Fruit fly (Drosophila melanogaster) Kc167 (cell line): ENCODE results near the gene CG12945.

Experiments used
- Myc ChIP-seq: fragments of >200 bp; optimal IDR thresholded peaks from 2 replicates; lab custom pipeline; 2017; ENCODE audit warnings: missing external identifiers
- Sin3A ChIP-seq: fragments of >200 bp; optimal IDR thresholded peaks from 2 replicates; lab custom pipeline; 2018; ENCODE audit warnings: missing external identifiers
- h ChIP-seq: fragments of >200 bp; optimal IDR thresholded peaks from 3 replicates; lab custom pipeline; 2018; ENCODE audit warnings: missing external identifiers
- insv ChIP-seq: fragments of >200 bp; optimal IDR thresholded peaks from 3 replicates; lab custom pipeline; 2018; ENCODE audit warnings: missing external identifiers
- psq ChIP-seq: fragments of >200 bp; optimal IDR thresholded peaks from 2 replicates; lab custom pipeline; 2017; ENCODE audit warnings: missing external identifiers
- ttk ChIP-seq: sonication (Bioruptor generic); optimal IDR thresholded peaks from 2 replicates; lab custom pipeline; 2017; ENCODE audit warnings: missing external identifiers

The CG12945 gene

dm6 chr3R:9784341-9785062 lies 6.5 kb downstream of the CG12945 start, which contains the start of the genes MtnA and CG8500:
MtnA (minus strand) TSS chr3R:9784370.
CG8500 (plus strand) TSS chr3R:9784653.
- TF ChIP-seq ttk (lab: Kevin White, UChicago) (no peak), Sin3A (no peak), psq (lab: Kevin White, UChicago) (no peak), insv (lab: Kevin White, UChicago) (no peak), h (lab: Kevin White, UChicago) (no peak), Myc (lab: Kevin White, UChicago) (no peak)

dm6 chr3R:9783240-9783917 lies 7.6 kb downstream of the CG12945 start:
- TF ChIP-seq Myc (lab: Kevin White, UChicago) (no peak), psq (lab: Kevin White, UChicago) (no peak), Sin3A (no peak), ttk (lab: Kevin White, UChicago) (no peak), h (lab: Kevin White, UChicago) (no peak), insv (lab: Kevin White, UChicago) (no peak)

DNA sequence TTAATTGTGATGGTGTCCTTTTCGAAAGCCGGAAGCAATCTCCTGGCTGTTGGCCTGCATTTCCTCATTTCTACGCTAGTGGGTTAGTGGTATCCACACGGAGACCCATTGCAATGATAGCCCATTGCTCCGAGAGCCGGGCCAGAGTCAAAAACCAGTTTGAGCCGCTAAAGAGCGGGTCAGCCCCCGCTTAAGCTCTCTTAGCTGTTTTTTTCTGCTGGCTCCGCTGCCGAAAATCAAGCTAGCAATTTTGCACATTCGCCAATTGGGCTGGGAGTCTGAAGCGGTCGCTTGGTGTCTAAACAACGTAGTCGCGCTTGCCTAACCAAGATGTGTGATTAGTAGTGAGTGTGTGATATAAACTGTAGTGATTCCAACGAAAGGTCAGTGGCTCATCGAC lies 11.3 kb downstream of the CG12945 start, which contains the start of gene CG12947:
TSS of gene CG12947 (plus strand) at position 301 of the 400 bp plus-strand sequence.
- TF ChIP-seq Sin3A (no peak), Myc (lab: Kevin White, UChicago) (no peak), insv (lab: Kevin White, UChicago) (no peak), h (lab: Kevin White, UChicago) (no peak), psq (lab: Kevin White, UChicago) (no peak), ttk (lab: Kevin White, UChicago) (no peak)

DNA sequence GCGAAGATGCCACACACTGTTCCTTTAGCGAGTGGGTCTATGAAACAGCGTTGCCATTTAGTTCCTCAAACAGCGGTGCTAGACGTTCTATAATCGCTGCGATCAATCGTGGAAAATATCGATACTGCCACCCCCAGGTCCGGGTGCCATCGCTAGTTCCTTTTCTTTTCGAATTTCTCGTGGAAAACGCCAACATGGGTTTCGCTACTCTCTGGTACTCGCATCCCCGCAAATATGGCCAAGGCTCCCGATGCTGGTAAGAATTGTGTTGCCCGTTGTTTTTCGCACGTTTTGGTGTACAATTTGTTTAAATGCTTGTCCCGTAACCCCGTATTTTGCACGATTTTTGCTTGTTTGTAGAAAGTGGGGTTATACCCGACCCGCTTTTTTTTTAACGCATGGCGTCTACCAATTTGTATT lies 13.1 kb downstream of the CG12945 start, which contains the start of gene RpS29:
TSS of gene RpS29 (plus strand) at position 102 of the 420 bp plus-strand sequence.
- TF ChIP-seq insv (lab: Kevin White, UChicago) (no peak), h (lab: Kevin White, UChicago) (no peak), Sin3A (no peak), psq (lab: Kevin White, UChicago) (no peak), ttk (lab: Kevin White, UChicago) (no peak), Myc (lab: Kevin White, UChicago) (no peak)

dm6 chr3R:9774821-9775220 lies 16.2 kb downstream of the CG12945 start, which contains the start of gene topi:
topi (plus strand) TSS chr3R:9775121.
- TF ChIP-seq insv (lab: Kevin White, UChicago) (no peak), Myc (lab: Kevin White, UChicago) (no peak), Sin3A (no peak), psq (lab: Kevin White, UChicago) (no peak), ttk (lab: Kevin White, UChicago) (no peak), h (lab: Kevin White, UChicago) (no peak)

DNA sequence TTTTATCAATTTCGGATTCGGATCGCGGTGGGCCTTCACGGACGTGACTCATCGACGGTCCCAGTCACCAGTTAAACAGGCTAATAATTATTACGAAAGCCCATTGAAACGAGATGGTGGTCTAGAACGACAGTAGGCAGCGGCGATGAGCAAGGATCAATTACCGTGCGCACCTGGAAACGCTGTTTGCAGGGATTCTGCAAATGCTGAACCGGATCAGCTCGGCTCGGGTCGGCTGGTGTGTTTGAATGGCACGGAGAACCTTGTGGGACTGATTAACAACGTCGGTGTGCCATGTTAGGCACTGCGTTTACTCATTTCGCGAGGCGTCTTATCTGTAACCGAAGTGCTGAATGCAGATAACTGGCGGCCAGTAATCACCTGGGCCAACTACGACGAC lies 16.9 kb downstream of the CG12945 start, which contains the start of gene Whamy:
TSS of gene Whamy (minus strand) at position 273 of the 400 bp plus-strand sequence.
- TF ChIP-seq insv (lab: Kevin White, UChicago) (no peak), ttk (lab: Kevin White, UChicago) (no peak), h (lab: Kevin White, UChicago) (no peak), Sin3A (no peak), Myc (lab: Kevin White, UChicago) (no peak), psq (lab: Kevin White, UChicago) (no peak)

DNA sequence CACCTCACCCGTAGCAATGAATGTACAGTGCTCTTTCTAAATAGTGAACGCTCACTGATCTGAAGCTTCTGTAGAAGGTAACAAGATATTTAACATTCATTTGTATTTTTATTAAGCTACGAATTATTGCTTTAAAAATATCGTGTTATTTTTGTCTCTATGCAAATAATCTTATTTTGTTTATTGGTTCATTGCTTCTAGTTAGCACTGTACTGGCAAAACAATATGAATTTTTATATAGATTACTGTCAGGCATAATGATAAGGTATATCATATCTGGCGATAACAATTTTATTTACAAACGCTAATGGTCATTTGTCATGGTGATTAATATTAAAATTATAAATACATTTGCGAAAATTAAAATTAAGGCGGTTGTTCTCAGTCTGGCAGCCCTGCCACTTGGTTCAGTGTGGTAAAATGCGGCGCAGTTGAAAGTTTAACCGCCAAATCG lies 19.5 kb downstream of the CG12945 start, which contains the start of gene CG9471:
TSS of gene CG9471 (minus strand) at position 24 of the 454 bp plus-strand sequence.
- TF ChIP-seq insv (lab: Kevin White, UChicago) (no peak), psq (lab: Kevin White, UChicago) (no peak), ttk (lab: Kevin White, UChicago) (no peak), h (lab: Kevin White, UChicago) (no peak), Myc (lab: Kevin White, UChicago) (no peak), Sin3A (no peak)

dm6 chr3R:9770127-9770526 lies 20.9 kb downstream of the CG12945 start:
- TF ChIP-seq h (lab: Kevin White, UChicago) (no peak), psq (lab: Kevin White, UChicago) (no peak), ttk (lab: Kevin White, UChicago) (no peak), Sin3A (no peak), Myc (lab: Kevin White, UChicago) (no peak), insv (lab: Kevin White, UChicago) (no peak)

- TF ChIP-seq Myc (lab: Kevin White, UChicago) (no peak), h (lab: Kevin White, UChicago) (no peak), ttk (lab: Kevin White, UChicago) (no peak), insv (lab: Kevin White, UChicago) (no peak), Sin3A (no peak), psq (lab: Kevin White, UChicago) (no peak)
Observed at dm6 chr3R:9768884-9769283, 22.1 kb downstream of the CG12945 start, which contains the start of gene MED6. MED6 (minus strand) TSS chr3R:9768984.

- TF ChIP-seq insv (lab: Kevin White, UChicago) (no peak), psq (lab: Kevin White, UChicago) (no peak), ttk (lab: Kevin White, UChicago) (no peak), Myc (lab: Kevin White, UChicago) (no peak), Sin3A (no peak), h (lab: Kevin White, UChicago) (no peak)
Observed at dm6 chr3R:9767620-9768592, 23.1 kb downstream of the CG12945 start, which contains the start of gene Naa80. Naa80 (plus strand) TSS chr3R:9767834.
